Fruit fly (Drosophila melanogaster) whole organism, embryonic: Measurements from ENCODE around the gene ck.

Source experiments
- ATbp ChIP-seq: fragments of 200-800 bp; sonication (Bioruptor generic); optimal IDR thresholded peaks from 2 replicates; lab custom pipeline; 2017; ENCODE audit warnings: missing biosample characterization, mild to moderate bottlenecking, missing genetic modification characterization, missing genetic modification reagents
- Aef1 ChIP-seq: fragments of 200-800 bp; sonication (Bioruptor generic); IDR thresholded peaks from 3 replicates; pipeline ENCODE4 v1.3.6; 2022; ENCODE audit warnings: missing biosample characterization, missing genetic modification characterization
- Awh ChIP-seq: fragments of 200-800 bp; sonication (Bioruptor generic); IDR thresholded peaks from 2 replicates; pipeline ENCODE4, ENCODE4 v1.3.6; 2022; ENCODE audit warnings: missing biosample characterization, missing genetic modification characterization
- B-H1 ChIP-seq: fragments of 200-800 bp; sonication (Bioruptor generic); IDR thresholded peaks from 3 replicates; pipeline ENCODE4 v1.3.6; 2022; ENCODE audit warnings: missing biosample characterization, missing genetic modification characterization
- C15 ChIP-seq: fragments of 200-800 bp; sonication (Bioruptor generic); IDR thresholded peaks from 3 replicates; pipeline ENCODE4 v1.3.6; 2022; ENCODE audit warnings: missing biosample characterization, missing genetic modification characterization
- CG10959 ChIP-seq: fragments of 200-800 bp; sonication (Bioruptor generic); IDR thresholded peaks from 2 replicates; pipeline ENCODE4 v1.3.6; 2022; ENCODE audit warnings: missing biosample characterization, missing genetic modification characterization
- CG12071 ChIP-seq: fragments of 200-800 bp; sonication (Bioruptor generic); optimal IDR thresholded peaks from 3 replicates; lab custom pipeline; 2018; ENCODE audit warnings: missing biosample characterization, mild to moderate bottlenecking, missing genetic modification characterization
- CG13123 ChIP-seq: fragments of 200-800 bp; sonication (Bioruptor generic); optimal IDR thresholded peaks from 2 replicates; lab custom pipeline; 2016; ENCODE audit warnings: missing biosample characterization, missing genetic modification characterization
- CG13624 ChIP-seq: fragments of 200-800 bp; sonication (Bioruptor generic); optimal IDR thresholded peaks from 2 replicates; lab custom pipeline; 2016; ENCODE audit warnings: missing biosample characterization, missing genetic modification characterization
- CG1603 ChIP-seq: fragments of 200-800 bp; sonication (Bioruptor generic); optimal IDR thresholded peaks from 2 replicates; lab custom pipeline; 2019; ENCODE audit warnings: missing biosample characterization, mild to moderate bottlenecking, missing genetic modification characterization, moderate library complexity
- CG16813 ChIP-seq: fragments of 200-800 bp; sonication (Bioruptor generic); IDR thresholded peaks from 3 replicates; pipeline ENCODE4 v1.3.6; 2022; ENCODE audit warnings: missing biosample characterization, missing genetic modification characterization; ENCODE audit not compliant: partially characterized antibody
- CG1832 ChIP-seq: fragments of 200-800 bp; sonication (Bioruptor generic); optimal IDR thresholded peaks from 2 replicates; lab custom pipeline; 2017; ENCODE audit warnings: missing biosample characterization, mild to moderate bottlenecking, missing genetic modification characterization, inconsistent platforms
- CG18764 ChIP-seq: fragments of 200-800 bp; sonication (Bioruptor generic); optimal IDR thresholded peaks from 3 replicates; lab custom pipeline; 2016; ENCODE audit warnings: missing biosample characterization, missing genetic modification characterization
- CG30431 ChIP-seq: fragments of 200-800 bp; sonication (Bioruptor generic); optimal IDR thresholded peaks from 2 replicates; lab custom pipeline; 2017; ENCODE audit warnings: missing biosample characterization, missing genetic modification characterization
- CG3726 ChIP-seq: fragments of 200-800 bp; sonication (Bioruptor generic); IDR thresholded peaks from 3 replicates; pipeline ENCODE4, ENCODE4 v1.3.6; 2022; ENCODE audit warnings: missing biosample characterization, missing genetic modification characterization
- CG4424 ChIP-seq: fragments of 200-800 bp; sonication (Bioruptor generic); optimal IDR thresholded peaks from 3 replicates; lab custom pipeline; 2016; ENCODE audit warnings: missing biosample characterization, missing genetic modification characterization
- CG6813 ChIP-seq: fragments of 200-800 bp; sonication (Bioruptor generic); optimal IDR thresholded peaks from 2 replicates; lab custom pipeline; 2017; ENCODE audit warnings: missing biosample characterization, missing genetic modification characterization, mild to moderate bottlenecking, moderate library complexity, missing genetic modification reagents
- CG8924 ChIP-seq: fragments of 200-800 bp; optimal IDR thresholded peaks from 3 replicates; lab custom pipeline; 2019; ENCODE audit warnings: missing biosample characterization, mild to moderate bottlenecking, missing genetic modification characterization, moderate library complexity
- CkIIα-i1 ChIP-seq: fragments of 200-800 bp; sonication (Bioruptor generic); IDR thresholded peaks from 2 replicates; pipeline ENCODE4 v1.3.6; 2022; ENCODE audit warnings: missing biosample characterization, missing genetic modification characterization
- Elba2 ChIP-seq: fragments of 200-800 bp; sonication (Bioruptor generic); optimal IDR thresholded peaks from 3 replicates; lab custom pipeline; 2016; ENCODE audit warnings: missing biosample characterization, missing genetic modification characterization
- GATAe ChIP-seq: fragments of 200-800 bp; sonication (Bioruptor generic); conservative IDR thresholded peaks from 2 replicates; pipeline ENCODE4 v1.3.6; 2022; ENCODE audit warnings: missing biosample characterization, missing genetic modification characterization
- PHDP ChIP-seq: fragments of 200-800 bp; sonication (Bioruptor generic); optimal IDR thresholded peaks from 3 replicates; lab custom pipeline; 2018; ENCODE audit warnings: missing biosample characterization, mild to moderate bottlenecking, missing genetic modification characterization, moderate library complexity
- Rfx ChIP-seq: fragments of 200-800 bp; sonication (Bioruptor generic); IDR thresholded peaks from 2 replicates; pipeline ENCODE4 v1.3.6; 2022; ENCODE audit warnings: missing biosample characterization, missing genetic modification characterization
- Spps ChIP-seq: fragments of 200-800 bp; sonication (Bioruptor generic); optimal IDR thresholded peaks from 2 replicates; lab custom pipeline; 2018; ENCODE audit warnings: missing biosample characterization, mild to moderate bottlenecking, missing genetic modification characterization
- Stat92E ChIP-seq, 3 experiments: fragments of >200 bp in 2 of 3; fragments of 200-800 bp in 1 of 3; sonication (Bioruptor generic) in 1 of 3; optimal IDR thresholded peaks; 2 replicates each; lab custom pipeline; 2017 to 2019; ENCODE audit warnings: missing biosample characterization in 3 of 3, missing genetic modification characterization in 3 of 3, mild to moderate bottlenecking in 1 of 3, moderate library complexity in 1 of 3
- Vsx1 ChIP-seq: fragments of 200-800 bp; sonication (Bioruptor generic); optimal IDR thresholded peaks from 2 replicates; lab custom pipeline; 2017; ENCODE audit warnings: missing biosample characterization, mild to moderate bottlenecking, missing genetic modification characterization, missing genetic modification reagents
- Xbp1 ChIP-seq: fragments of 200-800 bp; sonication (Bioruptor generic); optimal IDR thresholded peaks from 3 replicates; lab custom pipeline; 2016; ENCODE audit warnings: missing biosample characterization, mild to moderate bottlenecking, missing genetic modification characterization
- br ChIP-seq: fragments of >200 bp; optimal IDR thresholded peaks from 2 replicates; lab custom pipeline; 2017
- cg ChIP-seq: fragments of 200-800 bp; sonication (Bioruptor generic); optimal IDR thresholded peaks from 3 replicates; lab custom pipeline; 2019; ENCODE audit warnings: missing biosample characterization, mild to moderate bottlenecking, missing genetic modification characterization, moderate library complexity
- chinmo ChIP-seq: fragments of 200-800 bp; sonication (Bioruptor generic); IDR thresholded peaks from 4 replicates; pipeline ENCODE4 v1.3.6; 2022; ENCODE audit warnings: missing biosample characterization, missing genetic modification characterization; ENCODE audit not compliant: partially characterized antibody
- ci ChIP-seq: fragments of 200-800 bp; sonication (Bioruptor generic); IDR thresholded peaks from 3 replicates; pipeline ENCODE4 v1.3.6; 2022; ENCODE audit warnings: missing biosample characterization, missing genetic modification characterization
- corto ChIP-seq: fragments of 200-800 bp; sonication (Bioruptor generic); optimal IDR thresholded peaks from 2 replicates; lab custom pipeline; 2016; ENCODE audit warnings: missing biosample characterization, mild to moderate bottlenecking, missing genetic modification characterization, moderate library complexity
- dpn ChIP-seq, 2 experiments: fragments of 200-800 bp; sonication (Bioruptor generic); optimal IDR thresholded peaks; 3 replicates each; lab custom pipeline; 2016; ENCODE audit warnings: missing biosample characterization in 2 of 2, missing genetic modification characterization in 2 of 2
- eve ChIP-seq, 2 experiments: fragments of >200 bp; optimal IDR thresholded peaks; 2 replicates each; lab custom pipeline; 2017; ENCODE audit warnings: missing biosample characterization in 2 of 2, missing genetic modification characterization in 2 of 2
- fd64A ChIP-seq: fragments of 200-800 bp; sonication (Bioruptor generic); optimal IDR thresholded peaks from 3 replicates; lab custom pipeline; 2018; ENCODE audit warnings: missing biosample characterization, mild to moderate bottlenecking, missing genetic modification characterization
- gcm ChIP-seq: fragments of 200-800 bp; sonication (Bioruptor generic); optimal IDR thresholded peaks from 2 replicates; lab custom pipeline; 2019; ENCODE audit warnings: missing biosample characterization, mild to moderate bottlenecking, missing genetic modification characterization, moderate library complexity
- gt ChIP-seq: fragments of 200-800 bp; sonication (Bioruptor generic); IDR thresholded peaks from 2 replicates; pipeline ENCODE4 v1.3.6; 2022; ENCODE audit warnings: missing biosample characterization, missing genetic modification characterization
- lab ChIP-seq: fragments of 200-800 bp; sonication (Bioruptor generic); optimal IDR thresholded peaks from 3 replicates; lab custom pipeline; 2017; ENCODE audit warnings: missing biosample characterization, missing genetic modification characterization, mild to moderate bottlenecking, moderate library complexity, missing genetic modification reagents
- lilli ChIP-seq: fragments of 200-800 bp; sonication (Bioruptor generic); optimal IDR thresholded peaks from 3 replicates; lab custom pipeline; 2016; ENCODE audit warnings: missing biosample characterization, missing genetic modification characterization
- mam ChIP-seq: fragments of 200-800 bp; sonication (Bioruptor generic); optimal IDR thresholded peaks from 3 replicates; lab custom pipeline; 2016; ENCODE audit warnings: missing biosample characterization, missing genetic modification characterization
- oc ChIP-seq: fragments of 200-800 bp; sonication (Bioruptor generic); optimal IDR thresholded peaks from 2 replicates; lab custom pipeline; 2018; ENCODE audit warnings: missing biosample characterization, mild to moderate bottlenecking, missing genetic modification characterization, moderate library complexity
- pan ChIP-seq, 4 experiments: fragments of >200 bp in 3 of 4; fragments of 200-800 bp in 1 of 4; sonication (Bioruptor generic) in 1 of 4; optimal IDR thresholded peaks in 3 of 4; IDR thresholded peaks in 1 of 4; 2 replicates each; pipeline versions ENCODE4 v1.3.6 to Lab custom; 2017 to 2022; ENCODE audit warnings: missing biosample characterization in 2 of 4, missing genetic modification characterization in 2 of 4, mixed read lengths in 1 of 4
- psq ChIP-seq: fragments of 200-800 bp; sonication (Bioruptor generic); optimal IDR thresholded peaks from 2 replicates; lab custom pipeline; 2017; ENCODE audit warnings: missing biosample characterization, missing genetic modification characterization
- repo ChIP-seq: fragments of 200-800 bp; sonication (Bioruptor generic); optimal IDR thresholded peaks from 2 replicates; lab custom pipeline; 2016; ENCODE audit warnings: missing biosample characterization, missing genetic modification characterization
- schlank ChIP-seq: fragments of 200-800 bp; sonication (Bioruptor generic); optimal IDR thresholded peaks from 2 replicates; lab custom pipeline; 2018; ENCODE audit warnings: missing biosample characterization, mild to moderate bottlenecking, missing genetic modification characterization
- slbo ChIP-seq: fragments of 200-800 bp; sonication (Bioruptor generic); IDR thresholded peaks from 2 replicates; pipeline ENCODE4 v1.3.6; 2022; ENCODE audit warnings: missing biosample characterization, missing genetic modification characterization
- slou ChIP-seq: fragments of 200-800 bp; sonication (Bioruptor generic); optimal IDR thresholded peaks from 3 replicates; lab custom pipeline; 2016; ENCODE audit warnings: missing biosample characterization, missing genetic modification characterization
- twi ChIP-seq: fragments of 200-800 bp; optimal IDR thresholded peaks from 2 replicates; lab custom pipeline; 2019; ENCODE audit warnings: missing biosample characterization, mild to moderate bottlenecking, missing genetic modification characterization, moderate library complexity
- z ChIP-seq: fragments of 200-800 bp; sonication (Bioruptor generic); IDR thresholded peaks from 3 replicates; pipeline ENCODE4 v1.3.6; 2022; ENCODE audit warnings: missing biosample characterization, missing genetic modification characterization
- zen ChIP-seq: fragments of 200-800 bp; sonication (Bioruptor generic); optimal IDR thresholded peaks from 3 replicates; lab custom pipeline; 2018; ENCODE audit warnings: missing biosample characterization, mild to moderate bottlenecking, missing genetic modification characterization, moderate library complexity

ck gene

dm6 chr2L:15009703-15010102, 48.0 kb downstream of the ck start, which contains the start of the genes THG and Rnmt:
THG (minus strand) TSS chr2L:15009724.
Rnmt (plus strand) TSS chr2L:15009939.
- TF ChIP-seq PHDP (tag; lab: Kevin White, UChicago) (peak; percentile 90), gcm (GFP tag; lab: Kevin White, UChicago) (peak; percentile 76), fd64A (no peak), Rfx (GFP tag; lab: Robert Waterston, UW) (peak; percentile 91), CG12071 (GFP tag; lab: Kevin White, UChicago) (no peak), Stat92E (GFP tag; optimal IDR thresholded peaks at IDR 0.05; lab: Kevin White, UChicago) (peak in 1 of 3 experiments; percentile 60), CG4424 (GFP tag; lab: Kevin White, UChicago) (peak; percentile 82), CG30431 (peak; percentile 64), CG18764 (GFP tag; lab: Kevin White, UChicago) (peak; percentile 71), B-H1 (GFP tag; lab: Robert Waterston, UW) (peak; percentile 68), eve (GFP tag; optimal IDR thresholded peaks at IDR 0.05; lab: Kevin White, UChicago) (no peak), CG3726 (GFP tag; lab: Robert Waterston, UW) (peak; percentile 65; the same call in 2 of the 3 replicates), Elba2 (peak; percentile 39), CG13624 (peak; percentile 73), ci (peak; percentile 91), CG6813 (peak; percentile 34), corto (GFP tag; lab: Kevin White, UChicago) (no peak), slou (GFP tag; lab: Kevin White, UChicago) (peak; percentile 43), repo (GFP tag; lab: Kevin White, UChicago) (peak; percentile 29), twi (tag; lab: Kevin White, UChicago) (peak; percentile 79), CG1832 (GFP tag; lab: Kevin White, UChicago) (no peak), Spps (tag; lab: Kevin White, UChicago) (peak; percentile 62), oc (peak; percentile 78), mam (GFP tag; lab: Kevin White, UChicago) (peak; percentile 74), GATAe (GFP tag; lab: Robert Waterston, UW) (0 out of 2 replicates have a peak, but pooled peaks have one; percentile 35), cg (no peak), CG13123 (GFP tag; lab: Kevin White, UChicago) (peak; percentile 66), Vsx1 (no peak), Awh (GFP tag; lab: Robert Waterston, UW) (peak; percentile 73), C15 (GFP tag; lab: Robert Waterston, UW) (peak; percentile 60; the same call in 1 of the 3 replicates), lilli (GFP tag; lab: Kevin White, UChicago) (peak; percentile 90), lab (GFP tag; lab: Kevin White, UChicago) (peak; percentile 80), CG8924 (peak; percentile 84), br (lab: Kevin White, UChicago) (no peak), z (GFP tag; lab: Robert Waterston, UW) (peak; percentile 67; the same call in 2 of the 3 replicates), pan (optimal IDR thresholded peaks at IDR 0.05; lab: Kevin White, UChicago) (no peak), pan (GFP tag; optimal IDR thresholded peaks at IDR 0.05 in 1 of 2, IDR thresholded peaks at IDR 0.05 in 1 of 2) (peak in 1 of 2 experiments; percentile 83), CG10959 (GFP tag; lab: Robert Waterston, UW) (peak; percentile 84), ATbp (GFP tag; lab: Kevin White, UChicago) (peak; percentile 57), zen (tag; lab: Kevin White, UChicago) (peak; percentile 83), CG16813 (GFP tag; lab: Robert Waterston, UW) (peak; percentile 86), psq (GFP tag; lab: Kevin White, UChicago) (peak; percentile 52), CG1603 (tag; lab: Kevin White, UChicago) (peak; percentile 71), chinmo (GFP tag; lab: Robert Waterston, UW) (no peak), slbo (GFP tag; lab: Robert Waterston, UW) (peak; percentile 90), dpn (GFP tag; optimal IDR thresholded peaks at IDR 0.05; lab: Kevin White, UChicago) (peak; percentile 68 to 90), gt (peak; percentile 59), CkIIα-i1 (GFP tag; lab: Robert Waterston, UW) (peak; percentile 57; the same call in 1 of the 2 replicates), Aef1 (GFP tag; lab: Robert Waterston, UW) (peak; percentile 82), Xbp1 (peak; percentile 91), schlank (no peak)
